Fruit fly (Drosophila melanogaster) whole organism, prepupa: ENCODE data around the gene Pcif1.
A peak's percentile ranks its signal among the peaks of the same experiment; 100 is the strongest.

Experiments used
- CG10669 ChIP-seq: fragments of 200-800 bp; sonication (Bioruptor generic); optimal IDR thresholded peaks from 3 replicates; lab custom pipeline; 2018; ENCODE audit warnings: missing biosample characterization, mild to moderate bottlenecking, missing genetic modification characterization, moderate library complexity
- CG11902 ChIP-seq: fragments of 200-800 bp; sonication (Bioruptor generic); optimal IDR thresholded peaks from 3 replicates; lab custom pipeline; 2016; ENCODE audit warnings: missing biosample characterization, missing genetic modification characterization
- CG15336 ChIP-seq: fragments of 200-800 bp; sonication (Bioruptor generic); IDR thresholded peaks from 2 replicates; pipeline ENCODE4 v1.3.6; 2022; ENCODE audit warnings: missing biosample characterization, missing genetic modification characterization
- CG6276 ChIP-seq: fragments of 200-800 bp; sonication (Bioruptor generic); optimal IDR thresholded peaks from 2 replicates; lab custom pipeline; 2017; ENCODE audit warnings: missing biosample characterization, mild to moderate bottlenecking, missing genetic modification characterization
- Hr38 ChIP-seq: sonication (Bioruptor generic); optimal IDR thresholded peaks from 2 replicates; lab custom pipeline; 2016; ENCODE audit warnings: missing biosample characterization, missing genetic modification characterization
- Lpt ChIP-seq: fragments of 200-800 bp; sonication (Bioruptor generic); optimal IDR thresholded peaks from 3 replicates; lab custom pipeline; 2016; ENCODE audit warnings: missing biosample characterization, missing genetic modification characterization
- OdsH ChIP-seq: fragments of 200-800 bp; sonication (Bioruptor generic); optimal IDR thresholded peaks from 3 replicates; lab custom pipeline; 2016; ENCODE audit warnings: missing biosample characterization, missing genetic modification characterization
- achi ChIP-seq: fragments of 200-800 bp; sonication (Bioruptor generic); optimal IDR thresholded peaks from 3 replicates; lab custom pipeline; 2016; ENCODE audit warnings: missing biosample characterization, missing genetic modification characterization
- salr ChIP-seq, 2 experiments: fragments of 200-800 bp; sonication (Bioruptor generic); optimal IDR thresholded peaks; 3 replicates each; lab custom pipeline; 2016 to 2018; ENCODE audit warnings: missing biosample characterization in 2 of 2, missing genetic modification characterization in 2 of 2, mild to moderate bottlenecking in 1 of 2
- ss ChIP-seq, 2 experiments: fragments of 200-800 bp; sonication (Bioruptor generic); optimal IDR thresholded peaks; 2 replicates in 1 of 2; 3 replicates in 1 of 2; lab custom pipeline; 2017 to 2018; ENCODE audit warnings: mild to moderate bottlenecking in 2 of 2, missing biosample characterization in 2 of 2, missing genetic modification characterization in 2 of 2, moderate library complexity in 1 of 2
- svp ChIP-seq: fragments of 200-800 bp; sonication (Bioruptor generic); peaks from one replicate; lab custom pipeline; 2016; ENCODE audit warnings: missing biosample characterization, missing genetic modification characterization
- vri ChIP-seq: fragments of 200-800 bp; sonication (Bioruptor generic); optimal IDR thresholded peaks from 3 replicates; lab custom pipeline; 2016; ENCODE audit warnings: missing biosample characterization, mild to moderate bottlenecking, missing genetic modification characterization

- TF ChIP-seq Lpt (GFP tag; lab: Kevin White, UChicago) (no peak), CG10669 (GFP tag; lab: Kevin White, UChicago) (no peak), CG6276 (no peak), ss (GFP tag; optimal IDR thresholded peaks at IDR 0.05; lab: Kevin White, UChicago) (no peak), Hr38 (GFP tag; lab: Kevin White, UChicago) (no peak), CG11902 (GFP tag; lab: Kevin White, UChicago) (no peak), CG15336 (GFP tag; lab: Robert Waterston, UW) (no peak), salr (GFP tag; optimal IDR thresholded peaks at IDR 0.05; lab: Kevin White, UChicago) (no peak), svp (GFP tag; lab: Kevin White, UChicago) (no peak), vri (no peak), OdsH (GFP tag; lab: Kevin White, UChicago) (no peak), achi (peak; percentile 13)
Measured at dm6 chr3L:20785742-20786427, at the start of gene Pcif1.
